Worm (Caenorhabditis elegans) whole organism, L1 larva: ENCODE data around the gene glt-5.

Experiments used
- C16A3.4 ChIP-seq: fragments of 150-350 bp; optimal IDR thresholded peaks from 2 replicates; lab custom pipeline; 2014; ENCODE audit warnings: missing biosample characterization, missing genetic modification characterization
- C34B4.2 ChIP-seq: sonication (generic microtip); optimal IDR thresholded peaks from 2 replicates; lab custom pipeline; 2017; ENCODE audit warnings: mild to moderate bottlenecking, missing genetic modification characterization, missing compliant biosample characterization
- F16B12.6 ChIP-seq: fragments of 150-350 bp; optimal IDR thresholded peaks from 2 replicates; lab custom pipeline; 2014; ENCODE audit warnings: missing biosample characterization, missing genetic modification characterization
- Y116A8C.19 ChIP-seq: sonication (generic microtip); optimal IDR thresholded peaks from 2 replicates; lab custom pipeline; 2016; ENCODE audit warnings: missing compliant biosample characterization, missing genetic modification characterization, borderline replicate concordance
- alr-1 ChIP-seq: fragments of 200-800 bp; sonication (Bioruptor generic); optimal IDR thresholded peaks from 2 replicates; lab custom pipeline; 2018; ENCODE audit warnings: borderline replicate concordance, mild to moderate bottlenecking, missing genetic modification characterization, missing compliant biosample characterization
- blmp-1 ChIP-seq: fragments of 150-350 bp; optimal IDR thresholded peaks from 2 replicates; lab custom pipeline; 2014; ENCODE audit warnings: missing biosample characterization, missing genetic modification characterization
- ceh-8 ChIP-seq: fragments of 200-800 bp; sonication (Bioruptor generic); optimal IDR thresholded peaks from 2 replicates; lab custom pipeline; 2018; ENCODE audit warnings: mild to moderate bottlenecking, missing genetic modification characterization, moderate library complexity, missing compliant biosample characterization
- ces-1 ChIP-seq: fragments of 150-350 bp; optimal IDR thresholded peaks from 2 replicates; lab custom pipeline; 2014; ENCODE audit warnings: missing biosample characterization, missing genetic modification reagents, missing genetic modification characterization
- dpl-1 ChIP-seq, 3 experiments: fragments of 150-350 bp in 2 of 3; sonication (generic microtip) in 1 of 3; optimal IDR thresholded peaks; 2 replicates each; lab custom pipeline; 2014 to 2017; ENCODE audit warnings: missing biosample characterization in 3 of 3, missing genetic modification characterization in 3 of 3, missing genetic modification reagents in 3 of 3
- efl-3 ChIP-seq: fragments of 200-800 bp; sonication (Bioruptor generic); optimal IDR thresholded peaks from 2 replicates; lab custom pipeline; 2018; ENCODE audit warnings: mild to moderate bottlenecking, missing genetic modification characterization, missing compliant biosample characterization
- egl-13 ChIP-seq: sonication (generic microtip); optimal IDR thresholded peaks from 2 replicates; lab custom pipeline; 2016; ENCODE audit warnings: missing genotype, missing genetic modification reagents, missing genetic modification characterization, missing compliant biosample characterization
- elt-3 ChIP-seq, 6 experiments: fragments of 150-350 bp in 1 of 6; sonication (generic microtip); optimal IDR thresholded peaks; 2 replicates each; lab custom pipeline; 2017 to 2018; ENCODE audit warnings: missing biosample characterization in 6 of 6, missing genetic modification characterization in 6 of 6, inconsistent platforms in 1 of 6
- ets-5 ChIP-seq: fragments of 200-800 bp; sonication (Bioruptor generic); IDR thresholded peaks from 2 replicates; pipeline ENCODE4 v1.3.6; 2022; ENCODE audit warnings: missing genetic modification characterization, missing compliant biosample characterization
- fkh-10 ChIP-seq: sonication (generic microtip); optimal IDR thresholded peaks from 2 replicates; lab custom pipeline; 2017; ENCODE audit warnings: missing biosample characterization, missing genetic modification reagents, missing genetic modification characterization
- fkh-4 ChIP-seq: sonication (generic microtip); optimal IDR thresholded peaks from 2 replicates; lab custom pipeline; 2016; ENCODE audit warnings: missing compliant biosample characterization, missing genetic modification characterization, borderline replicate concordance
- fkh-8 ChIP-seq: sonication (generic microtip); optimal IDR thresholded peaks from 2 replicates; lab custom pipeline; 2016; ENCODE audit warnings: mild to moderate bottlenecking, missing genetic modification characterization, missing compliant biosample characterization
- hlh-4 ChIP-seq: sonication (generic microtip); optimal IDR thresholded peaks from 2 replicates; lab custom pipeline; 2016; ENCODE audit warnings: mild to moderate bottlenecking, missing genetic modification characterization, missing compliant biosample characterization
- irx-1 ChIP-seq: sonication (generic microtip); optimal IDR thresholded peaks from 2 replicates; lab custom pipeline; 2016; ENCODE audit warnings: missing genetic modification characterization, missing compliant biosample characterization
- lin-14 ChIP-seq: fragments of 200-800 bp; sonication (Bioruptor generic); optimal IDR thresholded peaks from 2 replicates; lab custom pipeline; 2018; ENCODE audit warnings: mild to moderate bottlenecking, missing genetic modification characterization, moderate library complexity, missing compliant biosample characterization
- lin-35 ChIP-seq, 2 experiments: fragments of 150-350 bp; optimal IDR thresholded peaks; 2 replicates each; lab custom pipeline; 2014; ENCODE audit warnings: missing biosample characterization in 2 of 2, missing genetic modification characterization in 2 of 2, missing genetic modification reagents in 2 of 2
- lin-39 ChIP-seq: fragments of 150-350 bp; optimal IDR thresholded peaks from 2 replicates; lab custom pipeline; 2014; ENCODE audit warnings: missing biosample characterization, missing genetic modification reagents, missing genetic modification characterization
- lir-3 ChIP-seq: sonication (generic microtip); optimal IDR thresholded peaks from 2 replicates; lab custom pipeline; 2016; ENCODE audit warnings: mild to moderate bottlenecking, missing genetic modification characterization, moderate library complexity, missing compliant biosample characterization; ENCODE audit not compliant: poor library complexity
- lsy-2 ChIP-seq, 2 experiments: fragments of 150-350 bp; optimal IDR thresholded peaks; 2 replicates each; lab custom pipeline; 2014; ENCODE audit warnings: missing biosample characterization in 2 of 2, missing genetic modification characterization in 2 of 2
- mab-9 ChIP-seq: fragments of 200-800 bp; sonication (Bioruptor generic); IDR thresholded peaks from 2 replicates; pipeline ENCODE4 v1.3.6; 2022; ENCODE audit warnings: missing genetic modification reagents, missing genetic modification characterization, missing compliant biosample characterization
- mdl-1 ChIP-seq, 2 experiments: fragments of 150-350 bp; optimal IDR thresholded peaks; 2 replicates each; lab custom pipeline; 2014 to 2017; ENCODE audit warnings: missing biosample characterization in 2 of 2, missing genetic modification characterization in 2 of 2, inconsistent platforms in 1 of 2
- mef-2 ChIP-seq: fragments of 150-350 bp; optimal IDR thresholded peaks from 2 replicates; lab custom pipeline; 2014; ENCODE audit warnings: missing biosample characterization, missing genetic modification characterization
- mep-1 ChIP-seq: fragments of 150-350 bp; optimal IDR thresholded peaks from 2 replicates; lab custom pipeline; 2014; ENCODE audit warnings: missing biosample characterization, missing genetic modification characterization
- nhr-19 ChIP-seq: fragments of 200-800 bp; sonication (Bioruptor generic); conservative IDR thresholded peaks from 2 replicates; pipeline ENCODE4 v1.3.6; 2022; ENCODE audit warnings: missing genetic modification characterization, missing compliant biosample characterization
- nhr-28 ChIP-seq: fragments of 150-350 bp; optimal IDR thresholded peaks from 2 replicates; lab custom pipeline; 2014; ENCODE audit warnings: missing biosample characterization, missing genetic modification characterization
- nhr-47 ChIP-seq: sonication (generic microtip); optimal IDR thresholded peaks from 2 replicates; lab custom pipeline; 2016; ENCODE audit warnings: mild to moderate bottlenecking, missing genetic modification characterization, moderate library complexity, missing compliant biosample characterization
- nhr-71 ChIP-seq: sonication (generic microtip); optimal IDR thresholded peaks from 2 replicates; lab custom pipeline; 2016; ENCODE audit warnings: mild to moderate bottlenecking, missing genetic modification characterization, moderate library complexity, missing compliant biosample characterization
- nhr-76 ChIP-seq: sonication (generic microtip); optimal IDR thresholded peaks from 2 replicates; lab custom pipeline; 2017; ENCODE audit warnings: missing biosample characterization, missing genetic modification characterization
- nhr-84 ChIP-seq: sonication (generic microtip); optimal IDR thresholded peaks from 2 replicates; lab custom pipeline; 2017; ENCODE audit warnings: missing biosample characterization, missing genetic modification characterization
- nhr-85 ChIP-seq: sonication (generic microtip); peaks from one replicate; lab custom pipeline; 2016; ENCODE audit warnings: missing genetic modification characterization, inconsistent platforms, missing compliant biosample characterization
- pag-3 ChIP-seq: sonication (generic microtip); optimal IDR thresholded peaks from 2 replicates; lab custom pipeline; 2017; ENCODE audit warnings: missing genetic modification characterization, mild to moderate bottlenecking, missing compliant biosample characterization, antibody characterized with exemption, borderline replicate concordance; ENCODE audit not compliant: insufficient read depth
- snpc-4 ChIP-seq: fragments of 150-350 bp; optimal IDR thresholded peaks from 2 replicates; lab custom pipeline; 2014; ENCODE audit warnings: missing biosample characterization, missing genetic modification characterization
- sox-4 ChIP-seq: sonication (generic microtip); optimal IDR thresholded peaks from 2 replicates; lab custom pipeline; 2016; ENCODE audit warnings: missing genetic modification characterization, missing compliant biosample characterization
- sup-37 ChIP-seq: fragments of 200-800 bp; sonication (Bioruptor generic); optimal IDR thresholded peaks from 2 replicates; lab custom pipeline; 2018; ENCODE audit warnings: mild to moderate bottlenecking, missing genetic modification characterization, missing compliant biosample characterization
- tlp-1 ChIP-seq: fragments of 150-350 bp; optimal IDR thresholded peaks from 2 replicates; lab custom pipeline; 2014; ENCODE audit warnings: missing biosample characterization, missing genetic modification characterization
- unc-130 ChIP-seq: fragments of 150-350 bp; optimal IDR thresholded peaks from 2 replicates; lab custom pipeline; 2017; ENCODE audit warnings: missing biosample characterization, missing genetic modification characterization, inconsistent platforms
- unc-86 ChIP-seq: sonication (generic microtip); optimal IDR thresholded peaks from 2 replicates; lab custom pipeline; 2016; ENCODE audit warnings: missing genetic modification characterization, missing compliant biosample characterization
- unc-98 ChIP-seq: fragments of 200-800 bp; sonication (Bioruptor generic); IDR thresholded peaks from 2 replicates; pipeline ENCODE4 v1.3.6; 2022; ENCODE audit warnings: missing genetic modification characterization, missing compliant biosample characterization
- vab-15 ChIP-seq: sonication (generic microtip); optimal IDR thresholded peaks from 2 replicates; lab custom pipeline; 2017; ENCODE audit warnings: missing genotype, mild to moderate bottlenecking, missing genetic modification characterization, missing compliant biosample characterization
- zag-1 ChIP-seq: fragments of 150-350 bp; optimal IDR thresholded peaks from 2 replicates; lab custom pipeline; 2014; ENCODE audit warnings: missing biosample characterization, missing genetic modification characterization
- zip-4 ChIP-seq: fragments of 200-800 bp; sonication (Bioruptor generic); optimal IDR thresholded peaks from 2 replicates; lab custom pipeline; 2018; ENCODE audit warnings: mild to moderate bottlenecking, missing genetic modification characterization, moderate library complexity, missing compliant biosample characterization

Gene glt-5

ce11 chrII:9700363-9700762, 8.3 kb downstream of the glt-5 start, which contains the start of the genes Y53C12A.8 and Y53C12A.7:
Y53C12A.8 (minus strand) TSS chrII:9700463.
Y53C12A.7 (plus strand) TSS chrII:9700543.
- TF ChIP-seq mab-9 (GFP tag; lab: Robert Waterston, UW) (no peak), lin-39 (tag; lab: Kevin White, UChicago) (no peak), lin-14 (GFP tag; lab: Kevin White, UChicago) (no peak), irx-1 (tag; lab: Kevin White, UChicago) (no peak), sup-37 (no peak), Y116A8C.19 (tag; lab: Kevin White, UChicago) (no peak), nhr-71 (tag; lab: Kevin White, UChicago) (no peak), sox-4 (tag; lab: Kevin White, UChicago) (no peak), mdl-1 (tag; optimal IDR thresholded peaks at IDR 0.05; lab: Kevin White, UChicago) (no peak), nhr-28 (no peak), fkh-4 (tag; lab: Kevin White, UChicago) (no peak), nhr-84 (tag; lab: Kevin White, UChicago) (no peak)
- TF ChIP-seq, all 84 proteins: peak for 0

- TF ChIP-seq lin-14 (GFP tag; lab: Kevin White, UChicago) (peak; percentile 46), Y116A8C.19 (tag; lab: Kevin White, UChicago) (no peak), C34B4.2 (tag; lab: Kevin White, UChicago) (no peak), fkh-10 (GFP tag; lab: Kevin White, UChicago) (peak; percentile 43)
These were observed 12.7 kb downstream of the glt-5 start for ce11 chrII:9695942-9696341.

DNA sequence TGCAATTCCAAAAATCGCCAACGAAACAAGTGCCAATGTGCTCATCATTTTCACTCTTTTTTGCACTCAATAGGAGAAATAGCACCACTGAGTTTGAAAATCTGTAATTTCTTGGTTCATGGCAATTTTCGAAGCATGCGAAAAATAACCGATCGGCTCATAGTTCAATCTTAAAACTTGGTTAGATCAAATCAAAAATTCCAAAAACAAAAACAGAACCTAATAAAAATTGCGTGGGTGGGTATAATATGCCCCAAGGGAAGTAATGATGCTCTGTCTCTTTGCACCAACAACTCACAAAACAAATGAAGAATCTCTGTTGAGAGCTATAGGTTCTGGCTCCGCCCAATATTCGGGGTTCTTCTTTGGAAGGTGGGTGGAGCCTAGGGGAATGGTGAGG, 16.8 kb downstream of the glt-5 start, which contains the start of gene nlp-11:
TSS of gene nlp-11 (minus strand) at position 101 of the 400 bp plus-strand sequence.
- no peak for TF ChIP-seq F16B12.6 (tag; lab: Kevin White, UChicago)
- TF ChIP-seq unc-86 (tag; lab: Kevin White, UChicago), result no peak
- no peak for TF ChIP-seq nhr-76 (tag; lab: Kevin White, UChicago)
- no peak for TF ChIP-seq ces-1 (GFP tag; lab: Kevin White, UChicago)
- no peak for TF ChIP-seq elt-3 (tag; optimal IDR thresholded peaks at IDR 0.05; lab: Kevin White, UChicago)
- TF ChIP-seq mef-2 (tag; lab: Kevin White, UChicago), result no peak
- TF ChIP-seq efl-3 (GFP tag; lab: Kevin White, UChicago), result no peak
- no peak for TF ChIP-seq blmp-1 (tag; lab: Kevin White, UChicago)
- TF ChIP-seq unc-130, result no peak
- no peak for TF ChIP-seq snpc-4 (tag; lab: Kevin White, UChicago)
- no peak for TF ChIP-seq nhr-85 (tag; lab: Kevin White, UChicago)
- TF ChIP-seq alr-1 (tag; lab: Kevin White, UChicago), result no peak
- TF ChIP-seq tlp-1 (tag; lab: Kevin White, UChicago), result no peak
- no peak for TF ChIP-seq C16A3.4 (tag; lab: Kevin White, UChicago)
- TF ChIP-seq vab-15 (tag; lab: Kevin White, UChicago), result no peak
- TF ChIP-seq zag-1 (tag; lab: Kevin White, UChicago), result no peak

DNA sequence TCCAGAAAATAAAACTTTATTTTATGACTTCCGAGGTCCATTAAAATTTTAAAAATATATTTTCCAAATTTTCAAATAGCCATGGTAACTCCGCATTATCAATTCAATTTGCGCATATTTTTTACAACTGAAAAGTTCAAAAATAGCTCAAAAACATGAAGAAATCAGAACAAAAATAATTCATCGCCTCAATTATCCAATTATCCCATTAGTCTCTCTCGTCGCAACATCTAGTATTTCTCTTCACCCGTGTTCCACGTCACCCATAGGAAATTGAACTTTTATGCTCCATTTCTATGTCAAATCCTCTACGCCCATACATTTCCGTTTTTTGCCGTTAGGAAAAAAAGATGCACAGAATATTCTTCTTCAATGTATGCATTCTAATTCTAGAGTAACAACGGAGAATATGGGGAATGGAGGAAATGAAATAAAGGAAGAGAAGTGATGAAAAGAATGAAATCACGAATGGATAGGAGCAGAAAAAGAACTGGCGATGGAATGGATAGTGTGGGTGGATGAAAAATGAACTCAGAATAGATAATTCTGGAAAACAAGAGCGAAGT, 18.5 kb downstream of the glt-5 start:
- peak; percentile 18 for TF ChIP-seq ces-1 (GFP tag; lab: Kevin White, UChicago)
- no peak for TF ChIP-seq zip-4
- no peak for TF ChIP-seq nhr-19 (GFP tag; lab: Robert Waterston, UW)
- TF ChIP-seq egl-13 (tag; lab: Kevin White, UChicago), result peak; percentile 7
- TF ChIP-seq mep-1 (tag; lab: Kevin White, UChicago), result no peak
- TF ChIP-seq lsy-2 (tag; optimal IDR thresholded peaks at IDR 0.05; lab: Kevin White, UChicago), result peak in 1 of 2 experiments; percentile 30
- TF ChIP-seq pag-3 (tag; lab: Kevin White, UChicago), result no peak
- TF ChIP-seq dpl-1 (GFP tag; optimal IDR thresholded peaks at IDR 0.05; lab: Kevin White, UChicago), result no peak
- TF ChIP-seq hlh-4 (tag; lab: Kevin White, UChicago), result no peak
- peak; percentile 28 for TF ChIP-seq nhr-71 (tag; lab: Kevin White, UChicago)
- TF ChIP-seq ets-5 (GFP tag; lab: Robert Waterston, UW), result no peak
- TF ChIP-seq lin-35 (GFP tag; optimal IDR thresholded peaks at IDR 0.05; lab: Kevin White, UChicago), result no peak
- peak; percentile 39 for TF ChIP-seq unc-86 (tag; lab: Kevin White, UChicago)
- TF ChIP-seq Y116A8C.19 (tag; lab: Kevin White, UChicago), result no peak
- TF ChIP-seq unc-98, result no peak
- peak; percentile 96 for TF ChIP-seq ceh-8
- TF ChIP-seq fkh-10 (GFP tag; lab: Kevin White, UChicago), result peak; percentile 98
- peak; percentile 79 for TF ChIP-seq lin-14 (GFP tag; lab: Kevin White, UChicago)
- peak; percentile 24 for TF ChIP-seq nhr-47 (tag; lab: Kevin White, UChicago)
- no peak for TF ChIP-seq lir-3 (tag; lab: Kevin White, UChicago)
- no peak for TF ChIP-seq fkh-8 (tag; lab: Kevin White, UChicago)
